Worm (Caenorhabditis elegans) whole organism, early embryonic: ENCODE results near the gene sulp-3.

ENCODE experiments used
- ama-1 ChIP-seq: fragments of 150-350 bp; optimal IDR thresholded peaks from 2 replicates; lab custom pipeline; 2014
- hmg-4 ChIP-seq: fragments of 200-800 bp; sonication (Bioruptor generic); optimal IDR thresholded peaks from 2 replicates; lab custom pipeline; 2018; ENCODE audit warnings: mild to moderate bottlenecking, missing genetic modification characterization, missing compliant biosample characterization

DNA sequence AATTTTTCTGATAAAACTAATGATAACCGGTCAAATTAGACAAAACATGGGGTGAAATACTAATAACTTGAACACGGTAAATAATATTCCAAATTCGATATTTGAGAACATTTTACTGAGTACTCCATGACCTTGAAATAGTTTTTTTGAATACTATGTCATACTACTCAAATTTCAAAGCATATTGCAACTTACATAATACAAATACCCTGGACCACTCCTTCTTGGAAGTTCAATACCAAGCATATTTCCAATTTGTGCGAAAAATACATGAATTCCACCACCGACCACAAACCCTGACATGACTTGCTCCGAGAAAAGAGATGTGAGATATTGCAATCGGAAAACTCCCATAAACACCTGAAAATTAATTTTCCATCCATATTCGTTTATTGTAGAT is 1.4 kb downstream of the sulp-3 start:
- TF ChIP-seq ama-1 (no peak), hmg-4 (GFP tag; lab: Kevin White, UChicago) (no peak)
